Worm (Caenorhabditis elegans) whole organism, mixed stage, embryonic: ENCODE measurements around the gene Y23B4A.1.

ENCODE experiments used
- blmp-1 ChIP-seq: fragments of 150-350 bp; optimal IDR thresholded peaks from 2 replicates; lab custom pipeline; 2014; ENCODE audit warnings: missing biosample characterization, missing genetic modification characterization
- elt-3 ChIP-seq: fragments of 150-350 bp; optimal IDR thresholded peaks from 2 replicates; lab custom pipeline; 2014; ENCODE audit warnings: missing biosample characterization, missing genetic modification characterization
- ham-2 ChIP-seq: fragments of 200-800 bp; sonication (Bioruptor generic); optimal IDR thresholded peaks from 2 replicates; lab custom pipeline; 2018; ENCODE audit warnings: mild to moderate bottlenecking, missing genetic modification characterization, missing compliant biosample characterization
- lin-32 ChIP-seq: fragments of 200-800 bp; sonication (Bioruptor generic); optimal IDR thresholded peaks from 2 replicates; lab custom pipeline; 2018; ENCODE audit warnings: mild to moderate bottlenecking, missing genetic modification characterization, missing compliant biosample characterization
- lsy-2 ChIP-seq: fragments of 150-350 bp; optimal IDR thresholded peaks from 2 replicates; lab custom pipeline; 2014; ENCODE audit warnings: missing biosample characterization, missing genetic modification characterization
- mep-1 ChIP-seq: fragments of 150-350 bp; optimal IDR thresholded peaks from 2 replicates; lab custom pipeline; 2017; ENCODE audit warnings: missing biosample characterization, missing genetic modification reagents, missing genetic modification characterization, inconsistent platforms
- nhr-12 ChIP-seq: fragments of 150-350 bp; optimal IDR thresholded peaks from 2 replicates; lab custom pipeline; 2014; ENCODE audit warnings: missing biosample characterization, missing genetic modification characterization
- nhr-237 ChIP-seq: fragments of 150-350 bp; optimal IDR thresholded peaks from 2 replicates; lab custom pipeline; 2014; ENCODE audit warnings: missing biosample characterization, missing genetic modification characterization
- snpc-4 ChIP-seq: fragments of 150-350 bp; optimal IDR thresholded peaks from 2 replicates; lab custom pipeline; 2014; ENCODE audit warnings: missing biosample characterization, missing genetic modification characterization
- unc-62 ChIP-seq: fragments of 150-350 bp; optimal IDR thresholded peaks from 2 replicates; lab custom pipeline; 2014; ENCODE audit warnings: missing biosample characterization, missing genetic modification reagents, missing genetic modification characterization

- no peak for TF ChIP-seq nhr-12 (tag; lab: Kevin White, UChicago)
- TF ChIP-seq snpc-4, result no peak
- no peak for TF ChIP-seq lin-32 (GFP tag; lab: Kevin White, UChicago)
- no peak for TF ChIP-seq ham-2 (GFP tag; lab: Kevin White, UChicago)
- no peak for TF ChIP-seq unc-62
- TF ChIP-seq blmp-1 (tag; lab: Kevin White, UChicago), result no peak
- TF ChIP-seq mep-1 (tag; lab: Kevin White, UChicago), result no peak
- TF ChIP-seq lsy-2 (tag; lab: Kevin White, UChicago), result no peak
- no peak for TF ChIP-seq elt-3 (tag; lab: Kevin White, UChicago)
- TF ChIP-seq nhr-237 (tag; lab: Kevin White, UChicago), result no peak
These were observed at the start of gene Y23B4A.1 for ce11 chrX:5917284-5917683.
